Worm (Caenorhabditis elegans) whole organism, late embryonic: ENCODE measurements around the gene C11E4.8.

Experiments used
- ceh-22 ChIP-seq: sonication (generic microtip); optimal IDR thresholded peaks from 2 replicates; lab custom pipeline; 2017; ENCODE audit warnings: missing biosample characterization, missing genetic modification characterization
- elt-2 ChIP-seq: sonication (generic microtip); optimal IDR thresholded peaks from 2 replicates; lab custom pipeline; 2016; ENCODE audit warnings: missing genetic modification reagents, missing genetic modification characterization, missing compliant biosample characterization
- hlh-8 ChIP-seq: sonication (generic microtip); optimal IDR thresholded peaks from 2 replicates; lab custom pipeline; 2016; ENCODE audit warnings: missing genotype, missing genetic modification characterization, missing compliant biosample characterization
- nhr-11 ChIP-seq: fragments of 150-350 bp; optimal IDR thresholded peaks from 2 replicates; lab custom pipeline; 2014; ENCODE audit warnings: missing biosample characterization, missing genetic modification characterization
- npax-4 ChIP-seq: sonication (generic microtip); optimal IDR thresholded peaks from 2 replicates; lab custom pipeline; 2016; ENCODE audit warnings: missing genetic modification characterization, missing compliant biosample characterization
- pqm-1 ChIP-seq: sonication (generic microtip); optimal IDR thresholded peaks from 2 replicates; lab custom pipeline; 2016; ENCODE audit warnings: missing genetic modification characterization, missing compliant biosample characterization
- zip-5 ChIP-seq: sonication (generic microtip); optimal IDR thresholded peaks from 2 replicates; lab custom pipeline; 2016; ENCODE audit warnings: missing genetic modification characterization, missing compliant biosample characterization

DNA sequence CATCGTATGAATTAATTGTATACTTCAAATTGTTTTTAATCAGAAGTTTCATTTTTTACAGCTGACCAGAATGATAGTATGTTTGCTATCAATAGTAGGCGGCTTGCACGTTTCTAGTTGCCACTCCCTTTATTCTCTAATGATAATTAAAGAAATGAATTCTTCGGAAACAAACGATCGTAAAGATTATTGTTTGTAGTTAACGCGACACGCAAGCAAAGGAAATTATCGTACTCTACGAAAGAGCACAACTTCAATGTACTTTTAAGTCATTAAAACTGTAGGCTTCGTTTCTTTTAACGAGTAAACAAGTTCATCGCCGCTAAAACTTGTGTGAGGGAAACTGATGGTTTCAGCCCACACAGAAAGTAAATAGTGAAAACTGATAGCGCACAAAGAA lies 59.2 kb downstream of the C11E4.8 start:
- no peak for TF ChIP-seq npax-4 (tag; lab: Kevin White, UChicago)
- TF ChIP-seq zip-5: no peak
- peak; percentile 10 for TF ChIP-seq pqm-1 (tag; lab: Kevin White, UChicago)
- TF ChIP-seq ceh-22 (tag; lab: Kevin White, UChicago): no peak
- no peak for TF ChIP-seq hlh-8 (tag; lab: Kevin White, UChicago)
- no peak for TF ChIP-seq nhr-11
- TF ChIP-seq elt-2 (tag; lab: Kevin White, UChicago): no peak
